Worm (Caenorhabditis elegans): ENCODE measurements around the gene aqp-4.

aqp-4 gene

DNA sequence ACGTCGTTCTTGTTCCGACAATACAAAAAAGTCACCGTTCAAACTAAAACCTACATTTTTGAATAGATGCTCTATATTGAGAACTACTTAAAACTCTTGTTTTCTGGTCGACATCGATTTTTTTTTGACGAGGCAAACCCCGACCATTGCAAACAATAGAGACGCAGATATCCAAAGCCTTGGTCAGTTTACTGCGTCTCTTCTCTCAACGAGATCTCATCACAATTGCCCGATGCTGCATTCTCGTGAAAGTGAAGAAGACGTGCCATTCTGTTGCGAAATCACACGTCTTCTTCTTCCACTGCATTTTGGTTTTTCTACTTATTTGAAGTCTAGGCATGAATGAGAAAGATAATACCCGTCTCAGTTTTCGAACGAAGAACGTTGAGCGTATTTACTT is 33.0 kb upstream of the aqp-4 start:
- TF ChIP-seq hmg-1.1 (GFP tag; IDR thresholded peaks at IDR 0.05) (0 out of 2 replicates have a peak, but pooled peaks have one; percentile 56), hlh-30 (tag; optimal IDR thresholded peaks at IDR 0.05; ENCODE audit: insufficient read depth) (peak; percentile 85), ZK337.2 (GFP tag; IDR thresholded peaks at IDR 0.05) (no peak), daf-19 (GFP tag; conservative IDR thresholded peaks at IDR 0.05) (no peak), nhr-6 (tag; optimal IDR thresholded peaks at IDR 0.05) (peak; percentile 12), pha-4 (GFP tag; IDR thresholded peaks at IDR 0.05) (no peak), pha-4 (tag; optimal IDR thresholded peaks at IDR 0.05) (no peak), set-16 (GFP tag; IDR thresholded peaks at IDR 0.05) (no peak), T26A8.4 (GFP tag; IDR thresholded peaks at IDR 0.05) (no peak), F49E8.2 (tag; optimal IDR thresholded peaks at IDR 0.05; ENCODE audit: borderline replicate concordance) (no peak), mep-1 (tag; optimal IDR thresholded peaks at IDR 0.05) (peak; percentile 66), zag-1 (tag; optimal IDR thresholded peaks at IDR 0.05) (no peak), ama-1 (optimal IDR thresholded peaks at IDR 0.05) (no peak), F37D6.2 (tag; optimal IDR thresholded peaks at IDR 0.05) (no peak), Y5F2A.4 (GFP tag; optimal IDR thresholded peaks at IDR 0.05) (no peak), mdl-1 (tag; optimal IDR thresholded peaks at IDR 0.05) (peak; percentile 42 to 53), Y75B8A.6 (GFP tag; IDR thresholded peaks at IDR 0.05) (no peak), egl-27 (tag; optimal IDR thresholded peaks at IDR 0.05) (no peak), Y48G9A.11 (GFP tag; IDR thresholded peaks at IDR 0.05) (no peak), mxl-3 (GFP tag; optimal IDR thresholded peaks at IDR 0.05) (peak; percentile 7), ceh-28 (tag; optimal IDR thresholded peaks at IDR 0.05) (peak; percentile 43), spr-3 (GFP tag; optimal IDR thresholded peaks at IDR 0.05) (no peak), sdz-12 (GFP tag; optimal IDR thresholded peaks at IDR 0.05) (no peak), rbr-2 (tag; optimal IDR thresholded peaks at IDR 0.05) (peak; percentile 27), dve-1 (tag; optimal IDR thresholded peaks at IDR 0.05; ENCODE audit: insufficient read depth) (peak; percentile 11), lim-7 (GFP tag; IDR thresholded peaks at IDR 0.05) (no peak), aha-1 (tag) (peak; percentile 26), Y105C5A.15 (GFP tag; IDR thresholded peaks at IDR 0.05) (no peak), pqm-1 (tag; optimal IDR thresholded peaks at IDR 0.05) (no peak), D1046.2 (GFP tag; IDR thresholded peaks at IDR 0.05) (no peak), unc-62 (GFP tag; optimal IDR thresholded peaks at IDR 0.05 in 1 of 2) (peak in 1 of 2 experiments; percentile 63), unc-62 (tag; optimal IDR thresholded peaks at IDR 0.05) (no peak), nhr-102 (tag; optimal IDR thresholded peaks at IDR 0.05) (no peak), fkh-10 (GFP tag; optimal IDR thresholded peaks at IDR 0.05) (peak; percentile 8), nhr-28 (tag; optimal IDR thresholded peaks at IDR 0.05) (peak; percentile 44), lin-1 (GFP tag; IDR thresholded peaks at IDR 0.05) (no peak), nhr-237 (tag; optimal IDR thresholded peaks at IDR 0.05) (no peak), egl-43 (GFP tag; IDR thresholded peaks at IDR 0.05) (no peak), lin-38 (GFP tag; IDR thresholded peaks at IDR 0.05) (no peak)

DNA sequence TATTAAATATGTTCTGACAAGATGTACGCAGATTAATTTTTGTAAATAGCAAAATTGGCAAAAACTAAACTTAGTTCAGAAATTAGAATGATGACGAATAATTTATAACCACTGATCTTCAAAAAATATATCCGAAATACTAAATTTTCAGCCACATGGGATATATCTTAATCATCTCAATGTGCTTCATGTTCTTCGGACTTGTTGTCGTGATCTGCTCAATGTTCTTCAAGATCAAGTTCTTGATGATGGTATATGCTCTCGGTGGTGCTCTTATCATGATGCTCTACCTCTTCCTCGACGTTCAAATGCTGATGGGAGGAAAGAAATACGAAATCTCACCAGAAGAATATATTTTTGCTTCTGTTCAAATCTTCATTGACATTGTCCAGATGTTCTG is 30.8 kb upstream of the aqp-4 start:
- TF ChIP-seq zfp-3 (GFP tag; conservative IDR thresholded peaks at IDR 0.05) (no peak), egl-27 (tag; optimal IDR thresholded peaks at IDR 0.05) (no peak), egl-43 (GFP tag; IDR thresholded peaks at IDR 0.05) (no peak), aha-1 (tag) (peak; percentile 91), spr-3 (GFP tag; optimal IDR thresholded peaks at IDR 0.05) (no peak)

DNA sequence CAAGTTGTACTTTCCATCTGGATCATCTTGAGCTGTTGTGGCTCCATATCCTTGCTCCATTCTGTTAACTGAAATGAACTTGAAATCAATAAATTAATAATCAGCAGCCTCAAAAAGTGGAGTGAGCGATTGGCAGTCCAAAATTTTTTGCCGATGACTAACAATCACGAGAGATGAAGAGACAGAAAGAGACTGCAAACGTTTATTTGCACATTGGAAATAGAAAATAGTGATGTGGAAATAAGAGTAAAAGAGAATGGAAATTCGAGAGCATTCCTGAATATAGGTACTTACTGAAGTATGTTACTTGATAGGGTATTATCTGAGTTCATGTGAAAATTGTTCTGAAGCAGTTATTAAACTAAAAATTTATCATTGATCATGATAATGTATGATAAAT is 27.6 kb upstream of the aqp-4 start, which contains the start of gene tag-120:
TSS of gene tag-120 (minus strand) at position 68 of the 400 bp plus-strand sequence.
- TF ChIP-seq daf-16 (GFP tag; optimal IDR thresholded peaks at IDR 0.05) (no peak), daf-16 (tag; optimal IDR thresholded peaks at IDR 0.05) (peak; percentile 46), hlh-11 (tag; optimal IDR thresholded peaks at IDR 0.05) (peak; percentile 1), F49E8.2 (tag; optimal IDR thresholded peaks at IDR 0.05; ENCODE audit: borderline replicate concordance) (no peak), egl-27 (tag; optimal IDR thresholded peaks at IDR 0.05) (no peak), nhr-77 (tag; optimal IDR thresholded peaks at IDR 0.05) (peak; percentile 40), nhr-28 (tag; optimal IDR thresholded peaks at IDR 0.05) (peak; percentile 29), nhr-6 (tag; optimal IDR thresholded peaks at IDR 0.05) (no peak), dve-1 (tag; optimal IDR thresholded peaks at IDR 0.05; ENCODE audit: insufficient read depth) (peak; percentile 18), nhr-76 (tag; optimal IDR thresholded peaks at IDR 0.05) (no peak), D1046.2 (GFP tag; IDR thresholded peaks at IDR 0.05) (no peak), Y75B8A.6 (GFP tag; IDR thresholded peaks at IDR 0.05) (no peak), lin-13 (GFP tag; optimal IDR thresholded peaks at IDR 0.05) (no peak), hlh-30 (tag; optimal IDR thresholded peaks at IDR 0.05; ENCODE audit: insufficient read depth) (peak; percentile 12), lin-38 (GFP tag; IDR thresholded peaks at IDR 0.05) (no peak), dmd-6 (GFP tag; IDR thresholded peaks at IDR 0.05) (peak; percentile 40; the same call in 1 of the 2 replicates), Y48G9A.11 (GFP tag; IDR thresholded peaks at IDR 0.05) (no peak), Y5F2A.4 (GFP tag; optimal IDR thresholded peaks at IDR 0.05) (no peak), pqm-1 (tag; optimal IDR thresholded peaks at IDR 0.05) (peak; percentile 51)

Data from whole organism, L4 larva.